Fruit fly (Drosophila melanogaster) whole organism, larva: ENCODE results near the gene CG31642.

Experiments used
- noc ChIP-seq: fragments of 200-800 bp; sonication (Bioruptor generic); optimal IDR thresholded peaks from 3 replicates; lab custom pipeline; 2019; ENCODE audit warnings: missing biosample characterization, mild to moderate bottlenecking, missing genetic modification characterization, moderate library complexity

CG31642 gene

DNA sequence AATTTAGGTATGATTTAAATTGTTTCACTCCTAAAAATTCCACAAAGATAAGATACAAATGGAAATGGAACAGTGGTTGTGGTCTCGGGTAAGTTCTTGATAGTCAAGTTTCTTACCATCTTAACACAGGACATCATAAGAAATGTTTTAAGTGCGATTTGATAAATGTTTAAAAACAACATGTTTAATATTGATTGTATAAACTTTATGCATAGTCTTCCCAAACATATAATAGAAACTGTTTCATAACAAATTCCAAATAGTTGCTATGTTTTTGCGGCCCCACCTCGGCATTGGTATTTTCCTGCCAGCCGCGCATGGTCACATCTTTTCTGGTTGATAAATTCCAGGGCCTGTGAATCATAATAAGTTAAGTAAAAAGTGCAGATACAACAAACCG lies 6.5 kb downstream of the CG31642 start, which contains the start of gene Arpc4:
Gene Arpc4 (plus strand): TSS at position 318 of the 400 bp plus-strand sequence.
- no peak for TF ChIP-seq noc (tag; lab: Kevin White, UChicago)

DNA sequence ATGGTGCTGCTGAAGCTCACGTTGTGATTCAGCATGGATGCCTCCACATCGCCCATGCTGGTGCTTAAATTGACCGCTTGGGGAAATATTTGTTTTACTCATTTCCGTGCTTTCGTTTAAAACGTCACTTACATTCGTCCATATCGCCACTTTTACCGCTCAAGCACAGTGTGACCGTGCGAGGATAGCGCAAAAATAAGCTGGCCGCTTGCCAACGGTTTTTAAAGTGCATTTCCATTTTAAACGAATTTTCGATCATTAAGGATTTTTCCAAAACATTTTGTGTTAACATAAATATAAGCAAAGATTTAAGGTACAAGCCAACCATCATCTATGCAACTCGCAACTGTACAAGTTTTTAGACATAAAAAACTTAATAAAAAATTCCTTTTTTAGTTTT lies 9.2 kb downstream of the CG31642 start, which contains the start of gene WDR79:
Gene WDR79 (minus strand): TSS at position 298 of the 400 bp plus-strand sequence.
- TF ChIP-seq noc (tag; lab: Kevin White, UChicago), result no peak

DNA sequence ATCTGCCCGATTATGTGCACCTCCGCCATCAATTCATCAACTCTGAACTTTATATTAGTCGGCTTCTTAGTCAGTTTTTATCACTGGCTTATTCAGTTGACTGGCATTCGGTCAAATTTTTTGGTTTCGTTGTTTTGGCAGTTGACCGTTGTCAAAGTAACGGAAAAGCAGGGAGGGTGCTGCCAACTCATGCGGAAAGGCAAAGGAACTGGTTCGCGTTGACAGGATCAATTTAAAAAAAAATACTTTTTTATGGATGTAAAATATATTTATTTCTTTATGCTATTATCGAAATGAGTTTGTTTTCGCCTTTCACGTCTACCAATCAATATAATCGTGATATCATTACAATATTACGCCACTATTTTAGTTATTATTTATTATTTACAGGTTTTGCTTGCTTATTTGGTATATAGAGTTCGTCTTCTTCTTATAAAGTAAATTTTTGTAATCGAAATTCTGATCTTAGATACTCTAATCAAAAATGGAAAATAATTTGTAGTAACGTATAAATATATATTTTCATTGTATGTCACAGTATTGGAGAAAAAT lies 12.3 kb downstream of the CG31642 start, which contains the start of the genes B9d2, tctn and CG9222:
Gene B9d2 (minus strand): TSS at position 130 of the 552 bp plus-strand sequence.
Gene tctn (minus strand): TSS at position 130 of the 552 bp plus-strand sequence.
Gene CG9222 (plus strand): TSS at position 502 of the 552 bp plus-strand sequence.
- TF ChIP-seq noc (tag; lab: Kevin White, UChicago), result no peak

DNA sequence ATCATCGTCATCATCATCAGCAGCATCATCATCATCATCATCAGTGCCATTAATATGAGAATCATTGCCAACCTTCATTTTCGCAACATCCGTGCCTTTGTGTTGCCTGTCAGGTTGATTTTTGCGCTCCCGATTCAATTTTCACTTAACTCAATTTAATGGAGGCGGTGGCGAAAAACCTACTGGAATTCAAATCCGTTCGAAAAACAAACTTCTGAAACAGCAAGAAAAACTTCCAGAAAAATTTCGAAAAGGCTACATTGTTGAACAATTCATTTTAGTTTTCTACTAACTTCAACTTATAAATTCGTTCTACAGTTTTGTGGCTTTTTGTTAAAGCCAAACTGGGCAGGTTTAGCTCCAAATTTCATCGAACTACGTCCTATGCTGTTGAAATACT lies 20.8 kb downstream of the CG31642 start, which contains the start of gene CG13991:
Gene CG13991 (plus strand): TSS at position 301 of the 400 bp plus-strand sequence.
- no peak for TF ChIP-seq noc (tag; lab: Kevin White, UChicago)

DNA sequence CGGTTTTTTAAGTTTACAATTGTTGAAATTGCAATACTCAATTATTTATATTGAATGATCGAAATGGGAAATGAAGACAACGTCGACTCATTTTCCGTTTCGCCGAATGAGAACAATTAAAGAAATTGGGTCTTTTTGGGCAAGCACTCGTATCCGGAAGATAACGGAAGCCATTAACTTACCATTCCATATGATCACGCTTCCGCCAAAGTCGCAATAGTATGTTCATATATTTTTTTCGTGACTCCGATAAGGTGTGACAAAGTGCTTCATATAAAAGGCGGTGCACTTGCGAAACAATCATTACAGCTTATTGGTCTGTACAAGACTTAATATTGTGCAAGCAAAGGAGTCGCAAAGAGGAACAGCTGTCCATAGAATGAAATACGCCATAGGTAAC lies 33.4 kb downstream of the CG31642 start, which contains the start of gene Muc26B:
Gene Muc26B (plus strand): TSS at position 301 of the 400 bp plus-strand sequence.
- no peak for TF ChIP-seq noc (tag; lab: Kevin White, UChicago)

DNA sequence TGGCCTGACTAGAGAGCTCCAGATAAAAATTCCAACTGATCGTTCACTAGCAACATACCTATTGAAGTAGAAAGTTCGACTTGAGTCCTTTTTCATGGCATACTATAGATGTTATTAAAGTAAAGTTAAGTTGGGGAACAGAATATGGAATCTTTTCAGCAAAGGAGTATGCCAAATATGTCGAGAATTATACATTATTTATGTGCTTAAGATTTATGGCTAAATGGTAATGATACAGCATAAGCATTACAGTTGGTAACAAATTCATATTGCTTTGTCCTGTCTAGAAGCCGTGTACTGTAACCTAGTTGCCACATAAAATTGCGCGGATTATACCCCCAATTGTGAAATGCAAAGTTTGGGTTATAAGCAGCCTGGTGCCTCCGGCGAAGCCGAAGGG lies 36.7 kb downstream of the CG31642 start, which contains the start of gene CG31639:
Gene CG31639 (minus strand): TSS at position 101 of the 400 bp plus-strand sequence.
- no peak for TF ChIP-seq noc (tag; lab: Kevin White, UChicago)

DNA sequence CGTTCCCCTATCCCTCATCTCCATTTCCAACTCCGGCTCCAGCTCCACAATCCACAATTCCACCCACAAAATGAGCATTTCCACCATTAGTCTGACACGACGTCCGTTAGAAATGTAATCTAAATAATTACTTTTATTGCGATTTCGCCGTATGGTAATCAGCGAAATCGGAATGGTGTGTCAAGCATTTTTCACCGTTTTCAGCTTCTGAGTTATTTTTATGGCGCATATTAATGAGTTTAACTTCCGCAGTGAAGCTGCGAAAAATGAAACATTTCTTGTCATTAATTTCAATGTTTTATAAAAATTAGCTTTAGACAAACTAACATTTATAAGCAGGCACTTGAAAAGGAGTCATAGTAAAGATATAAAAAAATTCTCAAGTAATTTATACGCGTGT lies 41.8 kb downstream of the CG31642 start, which contains the start of gene CG13989:
Gene CG13989 (plus strand): TSS at position 301 of the 400 bp plus-strand sequence.
- no peak for TF ChIP-seq noc (tag; lab: Kevin White, UChicago)

DNA sequence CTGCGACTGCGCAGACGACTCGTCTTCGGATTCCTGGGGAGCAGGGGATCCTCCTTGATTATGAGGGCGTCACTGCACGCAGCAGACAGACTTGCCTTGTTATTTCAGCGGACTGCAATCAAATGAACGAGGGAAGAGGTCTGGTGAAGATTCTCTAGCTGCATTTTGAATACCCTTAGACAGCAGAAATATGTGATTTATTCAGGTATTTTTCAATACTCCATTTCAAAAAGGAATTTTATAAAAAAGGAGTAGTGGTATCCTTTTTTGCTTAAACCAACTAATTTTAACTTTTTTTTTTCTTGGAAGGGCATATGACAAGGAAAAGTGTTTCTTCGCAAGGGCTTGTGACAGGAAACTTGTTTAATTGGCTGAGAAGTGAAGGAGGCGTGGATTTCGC lies 47.4 kb downstream of the CG31642 start:
- TF ChIP-seq noc (tag; lab: Kevin White, UChicago), result no peak

DNA sequence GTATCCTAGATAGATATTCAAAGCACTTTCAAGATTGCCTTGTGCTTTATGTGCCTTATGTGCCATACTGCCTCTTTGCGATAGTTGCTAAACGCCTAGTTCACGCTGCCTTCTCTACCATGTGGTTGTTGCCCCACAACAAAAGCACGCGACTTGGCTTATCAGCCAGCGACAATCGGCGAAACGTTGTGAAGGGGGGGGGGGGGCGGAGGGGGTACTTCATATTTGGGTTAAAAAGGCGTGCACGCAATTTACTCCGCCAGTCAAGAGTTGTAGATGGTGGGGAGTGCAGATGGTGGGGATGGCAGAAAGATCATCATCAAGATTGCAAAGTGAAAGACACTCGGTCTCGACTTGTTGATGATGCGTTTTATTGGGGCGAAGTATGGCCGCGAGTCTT lies 50.8 kb downstream of the CG31642 start:
- no peak for TF ChIP-seq noc (tag; lab: Kevin White, UChicago)
